Worm (Caenorhabditis elegans): ENCODE measurements around the gene F44A2.3.

DNA sequence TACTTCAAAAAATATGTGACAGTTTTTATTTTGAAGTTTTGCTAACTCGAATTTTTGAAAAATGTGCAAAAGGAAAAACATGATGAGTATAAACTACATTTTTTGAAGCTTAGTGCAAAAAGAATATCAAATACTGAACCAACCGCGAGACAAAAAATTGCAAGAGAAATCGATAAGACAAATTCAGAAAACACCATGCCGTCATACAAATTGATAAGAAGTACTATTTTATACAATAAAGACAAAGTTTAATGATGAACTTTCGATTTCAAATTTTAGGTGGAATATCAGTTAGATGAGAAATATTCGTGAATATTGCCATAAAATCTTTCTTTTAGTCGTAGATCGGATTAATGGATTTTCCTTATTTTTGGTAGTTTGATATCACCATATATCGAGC, 42.5 kb upstream of the F44A2.3 start:
- TF ChIP-seq lsy-2 (tag; optimal IDR thresholded peaks at IDR 0.05): no peak
- no peak for TF ChIP-seq nhr-12 (tag; optimal IDR thresholded peaks at IDR 0.05)
- no peak for TF ChIP-seq drap-1 (GFP tag; optimal IDR thresholded peaks at IDR 0.05)
- no peak for TF ChIP-seq blmp-1 (tag; optimal IDR thresholded peaks at IDR 0.05)
- no peak for TF ChIP-seq pha-4 (tag; optimal IDR thresholded peaks at IDR 0.05)
- TF ChIP-seq unc-62 (GFP tag; optimal IDR thresholded peaks at IDR 0.05): no peak
- TF ChIP-seq ceh-39 (tag; optimal IDR thresholded peaks at IDR 0.05): no peak
- no peak for TF ChIP-seq snpc-4 (tag; optimal IDR thresholded peaks at IDR 0.05)
- no peak for TF ChIP-seq nhr-237 (tag; optimal IDR thresholded peaks at IDR 0.05)

Data from whole organism, mixed stage, embryonic.